Fruit fly (Drosophila melanogaster) whole organism, pupa: Measurements from ENCODE around the gene CG8568.

Experiments used
- CG10348 ChIP-seq: fragments of 200-800 bp; sonication (Bioruptor generic); IDR thresholded peaks from 2 replicates; pipeline ENCODE4 v1.3.6; 2022; ENCODE audit warnings: missing biosample characterization, missing genetic modification characterization
- CG12605 ChIP-seq: fragments of 200-800 bp; sonication (Bioruptor generic); IDR thresholded peaks from 2 replicates; pipeline ENCODE4 v1.3.6; 2022; ENCODE audit warnings: missing biosample characterization, missing genetic modification characterization
- CG13204 ChIP-seq: fragments of 200-800 bp; sonication (Bioruptor generic); optimal IDR thresholded peaks from 2 replicates; lab custom pipeline; 2018; ENCODE audit warnings: missing biosample characterization, mild to moderate bottlenecking, missing genetic modification characterization, moderate library complexity
- CG14655 ChIP-seq: fragments of 200-800 bp; sonication (Bioruptor generic); optimal IDR thresholded peaks from 3 replicates; lab custom pipeline; 2017; ENCODE audit warnings: mild to moderate bottlenecking, missing biosample characterization, missing genetic modification reagents, missing genetic modification characterization
- CG15710 ChIP-seq: fragments of 200-800 bp; sonication (Bioruptor generic); optimal IDR thresholded peaks from 2 replicates; lab custom pipeline; 2018; ENCODE audit warnings: missing biosample characterization, mild to moderate bottlenecking, missing genetic modification characterization, moderate library complexity
- CG17806 ChIP-seq: fragments of 200-800 bp; sonication (Bioruptor generic); optimal IDR thresholded peaks from 2 replicates; lab custom pipeline; 2018; ENCODE audit warnings: missing biosample characterization, mild to moderate bottlenecking, missing genetic modification characterization, moderate library complexity
- CG32121 ChIP-seq: fragments of 200-800 bp; sonication (Bioruptor generic); IDR thresholded peaks from 2 replicates; pipeline ENCODE4 v1.3.6; 2022; ENCODE audit warnings: missing biosample characterization, missing genetic modification characterization
- CG34367 ChIP-seq: fragments of 200-800 bp; sonication (Bioruptor generic); optimal IDR thresholded peaks from 2 replicates; lab custom pipeline; 2018; ENCODE audit warnings: missing biosample characterization, mild to moderate bottlenecking, missing genetic modification characterization
- CG4496 ChIP-seq: fragments of 200-800 bp; sonication (Bioruptor generic); IDR thresholded peaks from 3 replicates; pipeline ENCODE4 v1.3.6; 2022; ENCODE audit warnings: missing biosample characterization, missing genetic modification characterization
- CG8159 ChIP-seq: fragments of 200-800 bp; sonication (Bioruptor generic); optimal IDR thresholded peaks from 3 replicates; lab custom pipeline; 2018; ENCODE audit warnings: missing biosample characterization, mild to moderate bottlenecking, missing genetic modification characterization, moderate library complexity
- CG8301 ChIP-seq: fragments of 200-800 bp; sonication (Bioruptor generic); optimal IDR thresholded peaks from 2 replicates; lab custom pipeline; 2018; ENCODE audit warnings: missing biosample characterization, mild to moderate bottlenecking, missing genetic modification characterization
- D1 ChIP-seq: fragments of 200-800 bp; sonication (Bioruptor generic); optimal IDR thresholded peaks from 2 replicates; lab custom pipeline; 2018; ENCODE audit warnings: missing biosample characterization, mild to moderate bottlenecking, missing genetic modification characterization, moderate library complexity
- Pif1A ChIP-seq: fragments of 200-800 bp; sonication (Bioruptor generic); optimal IDR thresholded peaks from 3 replicates; lab custom pipeline; 2016; ENCODE audit warnings: missing biosample characterization, missing genetic modification characterization
- Pif1B ChIP-seq: fragments of 200-800 bp; sonication (Bioruptor generic); optimal IDR thresholded peaks from 3 replicates; lab custom pipeline; 2016; ENCODE audit warnings: missing biosample characterization, missing genetic modification characterization
- Snoo ChIP-seq: fragments of 200-800 bp; sonication (Bioruptor generic); optimal IDR thresholded peaks from 3 replicates; lab custom pipeline; 2017; ENCODE audit warnings: missing biosample characterization, mild to moderate bottlenecking, missing genetic modification characterization, inconsistent platforms
- fd96Ca ChIP-seq: fragments of 200-800 bp; sonication (Bioruptor generic); IDR thresholded peaks from 3 replicates; pipeline ENCODE4 v1.3.6; 2022; ENCODE audit warnings: missing biosample characterization, missing genetic modification characterization
- gl ChIP-seq: fragments of 200-800 bp; sonication (Bioruptor generic); optimal IDR thresholded peaks from 2 replicates; lab custom pipeline; 2018; ENCODE audit warnings: missing biosample characterization, mild to moderate bottlenecking, missing genetic modification characterization
- rn ChIP-seq: fragments of 200-800 bp; sonication (Bioruptor generic); IDR thresholded peaks from 2 replicates; pipeline ENCODE4 v1.3.6; 2022; ENCODE audit warnings: missing biosample characterization, missing genetic modification characterization

Gene CG8568

dm6 chrX:17407737-17408136, 44.6 kb downstream of the CG8568 start:
- TF ChIP-seq Pif1A (GFP tag; lab: Kevin White, UChicago) (no peak), CG12605 (GFP tag; lab: Robert Waterston, UW) (no peak)

DNA sequence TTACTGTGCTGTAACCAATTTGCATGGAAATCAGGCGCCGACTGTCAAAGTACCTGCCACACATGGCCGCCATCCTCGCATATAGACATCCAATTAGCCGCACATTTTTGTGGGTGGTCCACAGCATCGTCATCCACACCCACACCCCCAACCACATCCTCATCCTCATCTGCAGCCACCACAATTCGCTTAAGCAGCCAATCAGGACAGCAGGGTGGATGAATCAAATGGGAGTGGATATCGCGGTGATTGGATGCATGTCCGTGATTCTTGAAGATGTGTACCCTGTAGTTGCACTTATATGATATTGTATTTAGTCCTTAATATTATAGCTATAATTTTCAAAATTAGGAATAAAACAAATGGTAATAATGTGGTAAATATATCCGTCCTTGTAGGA, 47.5 kb downstream of the CG8568 start:
- TF ChIP-seq CG4496 = no peak
- TF ChIP-seq D1 (tag; lab: Kevin White, UChicago) = no peak
- no peak for TF ChIP-seq CG12605 (GFP tag; lab: Robert Waterston, UW)
- TF ChIP-seq rn (GFP tag; lab: Robert Waterston, UW) = no peak
- TF ChIP-seq Pif1A (GFP tag; lab: Kevin White, UChicago) = no peak
- no peak for TF ChIP-seq CG15710 (tag; lab: Kevin White, UChicago)
- no peak for TF ChIP-seq CG8159 (tag; lab: Kevin White, UChicago)
- TF ChIP-seq fd96Ca (GFP tag; lab: Robert Waterston, UW) = no peak
- TF ChIP-seq Snoo (tag; lab: Kevin White, UChicago) = no peak
- no peak for TF ChIP-seq CG32121 (GFP tag; lab: Robert Waterston, UW)
- no peak for TF ChIP-seq CG34367 (tag; lab: Kevin White, UChicago)
- no peak for TF ChIP-seq CG17806
- TF ChIP-seq gl (tag; lab: Kevin White, UChicago) = no peak
- no peak for TF ChIP-seq CG13204 (GFP tag; lab: Kevin White, UChicago)
- no peak for TF ChIP-seq CG8301
- no peak for TF ChIP-seq Pif1B
- no peak for TF ChIP-seq CG14655 (GFP tag; lab: Kevin White, UChicago)
- no peak for TF ChIP-seq CG10348 (GFP tag; lab: Robert Waterston, UW)
- TF ChIP-seq, all 21 proteins: peak for 0
